Worm (Caenorhabditis elegans) whole organism, late embryonic: Measurements from ENCODE around the gene mth-2.

ENCODE experiments used
- C08G9.2 ChIP-seq: sonication (generic microtip); optimal IDR thresholded peaks from 2 replicates; lab custom pipeline; 2016; ENCODE audit warnings: mild to moderate bottlenecking, missing genetic modification characterization, moderate library complexity, missing compliant biosample characterization
- C38D4.7 ChIP-seq: fragments of 200-800 bp; sonication (Bioruptor generic); optimal IDR thresholded peaks from 2 replicates; lab custom pipeline; 2018; ENCODE audit warnings: mild to moderate bottlenecking, missing genetic modification characterization, moderate library complexity, missing compliant biosample characterization
- K02D7.2 ChIP-seq: sonication (generic microtip); optimal IDR thresholded peaks from 2 replicates; lab custom pipeline; 2017; ENCODE audit warnings: mild to moderate bottlenecking, missing genetic modification characterization, missing compliant biosample characterization
- T23F11.4 ChIP-seq: fragments of 200-800 bp; sonication (Bioruptor generic); optimal IDR thresholded peaks from 2 replicates; lab custom pipeline; 2018; ENCODE audit warnings: mild to moderate bottlenecking, missing genetic modification characterization, missing compliant biosample characterization
- Y22D7AL.16 ChIP-seq: sonication (generic microtip); optimal IDR thresholded peaks from 2 replicates; lab custom pipeline; 2016; ENCODE audit warnings: missing genetic modification characterization, missing compliant biosample characterization
- ahr-1 ChIP-seq: sonication (generic microtip); optimal IDR thresholded peaks from 2 replicates; lab custom pipeline; 2016; ENCODE audit warnings: missing genetic modification characterization, missing compliant biosample characterization
- ama-1 ChIP-seq: fragments of 150-350 bp; optimal IDR thresholded peaks from 2 replicates; lab custom pipeline; 2014
- ceh-14 ChIP-seq: sonication (generic microtip); optimal IDR thresholded peaks from 2 replicates; lab custom pipeline; 2016; ENCODE audit warnings: missing genotype, missing genetic modification characterization, missing compliant biosample characterization
- ceh-19 ChIP-seq: fragments of 200-800 bp; sonication (Bioruptor generic); optimal IDR thresholded peaks from 2 replicates; lab custom pipeline; 2018; ENCODE audit warnings: mild to moderate bottlenecking, missing genetic modification characterization, missing compliant biosample characterization
- ceh-2 ChIP-seq: sonication (generic microtip); optimal IDR thresholded peaks from 2 replicates; lab custom pipeline; 2016; ENCODE audit warnings: missing genotype, missing genetic modification characterization, missing compliant biosample characterization
- ceh-22 ChIP-seq: sonication (generic microtip); optimal IDR thresholded peaks from 2 replicates; lab custom pipeline; 2017; ENCODE audit warnings: missing biosample characterization, missing genetic modification characterization
- ceh-30 ChIP-seq: fragments of 150-350 bp; optimal IDR thresholded peaks from 2 replicates; lab custom pipeline; 2014; ENCODE audit warnings: missing biosample characterization, missing genetic modification characterization
- ceh-48 ChIP-seq: sonication (generic microtip); optimal IDR thresholded peaks from 2 replicates; lab custom pipeline; 2016; ENCODE audit warnings: missing genetic modification characterization, inconsistent platforms, missing compliant biosample characterization
- dve-1 ChIP-seq: sonication (generic microtip); optimal IDR thresholded peaks from 2 replicates; lab custom pipeline; 2017; ENCODE audit warnings: antibody characterized with exemption, mild to moderate bottlenecking, missing genetic modification characterization, missing compliant biosample characterization
- elt-2 ChIP-seq: sonication (generic microtip); optimal IDR thresholded peaks from 2 replicates; lab custom pipeline; 2016; ENCODE audit warnings: missing genetic modification reagents, missing genetic modification characterization, missing compliant biosample characterization
- elt-4 ChIP-seq: sonication (generic microtip); optimal IDR thresholded peaks from 2 replicates; lab custom pipeline; 2016; ENCODE audit warnings: missing genetic modification characterization, missing compliant biosample characterization
- eyg-1 ChIP-seq: sonication (generic microtip); optimal IDR thresholded peaks from 2 replicates; lab custom pipeline; 2016; ENCODE audit warnings: missing genotype, missing genetic modification characterization, missing compliant biosample characterization
- gmeb-2 ChIP-seq: sonication (generic microtip); optimal IDR thresholded peaks from 2 replicates; lab custom pipeline; 2016; ENCODE audit warnings: missing genetic modification characterization, inconsistent platforms, missing compliant biosample characterization
- hlh-13 ChIP-seq: fragments of 200-800 bp; sonication (Bioruptor generic); optimal IDR thresholded peaks from 2 replicates; lab custom pipeline; 2018; ENCODE audit warnings: mild to moderate bottlenecking, missing genetic modification characterization, missing compliant biosample characterization
- hlh-15 ChIP-seq: sonication (generic microtip); optimal IDR thresholded peaks from 2 replicates; lab custom pipeline; 2016; ENCODE audit warnings: missing genetic modification characterization, missing compliant biosample characterization
- hlh-30 ChIP-seq: sonication (generic microtip); optimal IDR thresholded peaks from 2 replicates; lab custom pipeline; 2017; ENCODE audit warnings: antibody characterized with exemption, missing genetic modification characterization, missing compliant biosample characterization; ENCODE audit not compliant: insufficient read depth
- nhr-11 ChIP-seq: fragments of 150-350 bp; optimal IDR thresholded peaks from 2 replicates; lab custom pipeline; 2014; ENCODE audit warnings: missing biosample characterization, missing genetic modification characterization
- nhr-232 ChIP-seq: sonication (generic microtip); optimal IDR thresholded peaks from 2 replicates; lab custom pipeline; 2016; ENCODE audit warnings: missing genetic modification characterization, missing compliant biosample characterization
- pag-3 ChIP-seq: sonication (generic microtip); optimal IDR thresholded peaks from 2 replicates; lab custom pipeline; 2016; ENCODE audit warnings: missing compliant biosample characterization, missing genetic modification characterization, borderline replicate concordance
- pat-9 ChIP-seq: fragments of 200-800 bp; sonication (Bioruptor generic); optimal IDR thresholded peaks from 2 replicates; lab custom pipeline; 2018; ENCODE audit warnings: mild to moderate bottlenecking, missing genetic modification characterization, moderate library complexity, missing compliant biosample characterization
- pax-1 ChIP-seq: fragments of 150-350 bp; optimal IDR thresholded peaks from 2 replicates; lab custom pipeline; 2014; ENCODE audit warnings: missing biosample characterization, missing genetic modification characterization
- pha-2 ChIP-seq: sonication (generic microtip); optimal IDR thresholded peaks from 2 replicates; lab custom pipeline; 2017; ENCODE audit warnings: mild to moderate bottlenecking, missing genetic modification characterization, missing compliant biosample characterization
- pros-1 ChIP-seq: fragments of 150-350 bp; optimal IDR thresholded peaks from 2 replicates; lab custom pipeline; 2014; ENCODE audit warnings: missing biosample characterization, missing genetic modification reagents, missing genetic modification characterization
- ref-2 ChIP-seq: sonication (generic microtip); optimal IDR thresholded peaks from 2 replicates; lab custom pipeline; 2016; ENCODE audit warnings: missing genetic modification characterization, missing compliant biosample characterization
- sox-4 ChIP-seq: sonication (generic microtip); optimal IDR thresholded peaks from 2 replicates; lab custom pipeline; 2017; ENCODE audit warnings: mild to moderate bottlenecking, missing genetic modification characterization, inconsistent platforms, missing compliant biosample characterization
- syd-9 ChIP-seq: sonication (generic microtip); optimal IDR thresholded peaks from 2 replicates; lab custom pipeline; 2016; ENCODE audit warnings: mild to moderate bottlenecking, missing genetic modification characterization, moderate library complexity, missing compliant biosample characterization
- tbx-2 ChIP-seq: sonication (generic microtip); optimal IDR thresholded peaks from 2 replicates; lab custom pipeline; 2016; ENCODE audit warnings: missing genetic modification characterization, missing compliant biosample characterization
- tbx-7 ChIP-seq: sonication (generic microtip); optimal IDR thresholded peaks from 2 replicates; lab custom pipeline; 2016; ENCODE audit warnings: missing genotype, missing genetic modification characterization, missing compliant biosample characterization
- zip-5 ChIP-seq: sonication (generic microtip); optimal IDR thresholded peaks from 2 replicates; lab custom pipeline; 2016; ENCODE audit warnings: missing genetic modification characterization, missing compliant biosample characterization
- ztf-16 ChIP-seq: sonication (generic microtip); optimal IDR thresholded peaks from 2 replicates; lab custom pipeline; 2017; ENCODE audit warnings: missing genetic modification characterization, missing compliant biosample characterization

The mth-2 gene

DNA sequence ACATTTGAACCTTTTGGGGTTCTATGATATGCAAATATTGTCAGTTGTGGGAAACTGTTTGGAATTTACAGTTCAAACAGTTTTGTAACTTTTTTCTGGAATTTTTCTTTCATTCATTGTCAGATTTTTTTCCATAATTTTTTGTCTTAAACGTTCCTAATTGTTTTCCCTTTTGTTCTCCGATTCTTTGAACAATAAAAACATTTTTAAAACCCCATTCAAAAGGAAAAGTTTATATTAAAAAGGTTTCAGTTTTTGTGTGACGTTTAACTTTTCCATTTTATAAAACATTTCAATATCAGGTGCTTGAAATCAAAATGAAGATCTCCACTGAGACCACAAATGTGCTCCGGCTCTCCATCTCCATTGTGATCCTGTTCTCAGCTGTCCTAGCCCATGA lies 24.9 kb upstream of the mth-2 start, which contains the start of gene F31D5.1:
Gene F31D5.1 (plus strand): TSS at position 301 of the 400 bp plus-strand sequence.
- no peak for TF ChIP-seq C38D4.7 (GFP tag; lab: Kevin White, UChicago)
- TF ChIP-seq Y22D7AL.16 (tag; lab: Kevin White, UChicago) = no peak
- TF ChIP-seq pha-2 (tag; lab: Kevin White, UChicago) = no peak
- TF ChIP-seq pat-9 (tag; lab: Kevin White, UChicago) = no peak
- no peak for TF ChIP-seq ztf-16 (tag; lab: Kevin White, UChicago)
- no peak for TF ChIP-seq pag-3 (tag; lab: Kevin White, UChicago)
- TF ChIP-seq hlh-13 = no peak
- TF ChIP-seq hlh-15 (tag; lab: Kevin White, UChicago) = no peak
- TF ChIP-seq elt-4 (tag; lab: Kevin White, UChicago) = no peak

DNA sequence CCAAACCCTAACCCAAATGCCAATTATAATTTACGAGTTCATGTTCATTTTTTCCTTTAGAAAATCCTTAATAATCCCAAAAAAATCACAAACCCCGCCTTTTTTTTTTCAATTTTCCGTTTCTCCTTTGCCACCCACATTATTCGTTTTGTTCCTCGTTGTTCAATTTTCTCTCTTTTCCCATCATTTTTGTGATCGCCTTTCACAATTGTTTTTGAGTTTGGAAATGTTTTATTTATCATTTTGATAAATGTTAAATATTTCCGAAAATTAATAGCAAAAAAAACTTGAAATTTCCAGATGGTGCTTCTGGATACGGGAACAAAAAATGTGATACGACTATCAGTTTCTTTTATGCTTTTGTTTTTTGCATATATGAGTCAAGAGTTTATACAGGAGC lies 21.2 kb upstream of the mth-2 start, which contains the start of gene F31D5.2:
Gene F31D5.2 (plus strand): TSS at position 301 of the 400 bp plus-strand sequence.
- TF ChIP-seq tbx-2 (tag; lab: Kevin White, UChicago) (no peak), pax-1 (tag; lab: Kevin White, UChicago) (no peak), dve-1 (tag; lab: Kevin White, UChicago) (no peak), elt-2 (tag; lab: Kevin White, UChicago) (no peak), pros-1 (tag; lab: Kevin White, UChicago) (no peak), zip-5 (no peak), ceh-30 (tag; lab: Kevin White, UChicago) (no peak), hlh-30 (tag; lab: Kevin White, UChicago) (no peak), eyg-1 (tag; lab: Kevin White, UChicago) (no peak), gmeb-2 (tag; lab: Kevin White, UChicago) (no peak), ama-1 (lab: Kevin White, UChicago) (no peak), pat-9 (tag; lab: Kevin White, UChicago) (no peak), ceh-22 (no peak), ceh-19 (GFP tag; lab: Kevin White, UChicago) (no peak), T23F11.4 (GFP tag; lab: Kevin White, UChicago) (no peak), C08G9.2 (tag; lab: Kevin White, UChicago) (no peak), nhr-11 (tag; lab: Kevin White, UChicago) (no peak), ceh-14 (tag; lab: Kevin White, UChicago) (no peak), ceh-48 (tag; lab: Kevin White, UChicago) (no peak)
- TF ChIP-seq, all 69 proteins: peak for 0

DNA sequence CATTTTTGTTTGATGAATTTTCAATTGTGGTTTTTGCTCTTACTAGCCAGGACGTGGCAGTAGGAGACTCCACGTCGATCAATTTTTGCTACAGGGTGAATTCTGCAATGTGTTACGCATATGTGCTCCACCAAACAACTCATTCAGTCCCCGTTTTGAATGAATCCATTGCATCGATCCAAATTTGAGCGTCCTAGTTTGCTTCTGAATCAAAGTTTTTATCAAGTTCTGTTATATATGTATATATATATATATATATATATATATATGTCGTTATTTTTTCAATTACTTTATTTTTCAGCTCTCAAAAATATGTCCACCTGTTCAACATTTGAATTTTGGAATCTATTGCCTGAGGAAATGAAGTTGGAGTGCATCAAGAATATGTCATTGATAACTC lies 17.0 kb upstream of the mth-2 start, which contains the start of gene F31D5.7:
Gene F31D5.7 (plus strand): TSS at position 301 of the 400 bp plus-strand sequence.
- TF ChIP-seq syd-9 (tag; lab: Kevin White, UChicago) (no peak), Y22D7AL.16 (tag; lab: Kevin White, UChicago) (no peak), ceh-30 (tag; lab: Kevin White, UChicago) (no peak), ahr-1 (tag; lab: Kevin White, UChicago) (no peak), ref-2 (no peak)
- TF ChIP-seq, all 69 proteins: peak for 0

DNA sequence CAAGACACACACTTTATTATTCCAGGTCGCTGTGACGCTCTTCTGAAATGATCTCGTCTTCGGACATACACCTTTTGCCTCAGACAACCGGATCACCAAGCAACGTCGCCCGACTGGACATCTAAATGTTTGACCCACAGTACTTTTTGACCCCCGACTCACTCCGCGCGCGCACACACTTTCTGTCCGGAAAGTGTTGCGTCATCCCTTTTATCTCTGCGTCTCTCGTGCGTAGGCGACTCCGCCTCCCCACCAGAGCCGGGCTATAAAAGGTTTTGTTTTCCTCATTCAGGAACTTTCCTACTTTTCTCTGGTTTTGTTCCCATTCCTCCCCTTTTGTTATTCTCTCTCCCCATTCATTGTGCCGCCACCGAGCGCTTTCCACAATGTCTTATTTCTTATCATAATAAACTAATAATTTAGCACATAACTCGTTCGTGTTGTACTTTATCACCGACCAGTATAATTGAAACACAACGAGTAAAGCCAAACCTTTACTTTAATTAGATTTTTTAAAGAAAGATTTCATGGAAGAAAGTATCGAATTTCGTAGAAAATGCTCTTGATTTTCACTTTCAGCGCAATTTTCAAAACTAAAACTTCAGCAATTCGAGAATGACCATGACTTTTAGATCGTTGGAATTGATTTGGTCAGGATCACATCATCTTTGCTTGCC lies 15.1 kb upstream of the mth-2 start, which contains the start of gene F31D5.6:
Gene F31D5.6 (plus strand): TSS at position 627 of the 677 bp plus-strand sequence.
- TF ChIP-seq sox-4 (no peak), C08G9.2 (tag; lab: Kevin White, UChicago) (no peak), ceh-2 (tag; lab: Kevin White, UChicago) (no peak)

DNA sequence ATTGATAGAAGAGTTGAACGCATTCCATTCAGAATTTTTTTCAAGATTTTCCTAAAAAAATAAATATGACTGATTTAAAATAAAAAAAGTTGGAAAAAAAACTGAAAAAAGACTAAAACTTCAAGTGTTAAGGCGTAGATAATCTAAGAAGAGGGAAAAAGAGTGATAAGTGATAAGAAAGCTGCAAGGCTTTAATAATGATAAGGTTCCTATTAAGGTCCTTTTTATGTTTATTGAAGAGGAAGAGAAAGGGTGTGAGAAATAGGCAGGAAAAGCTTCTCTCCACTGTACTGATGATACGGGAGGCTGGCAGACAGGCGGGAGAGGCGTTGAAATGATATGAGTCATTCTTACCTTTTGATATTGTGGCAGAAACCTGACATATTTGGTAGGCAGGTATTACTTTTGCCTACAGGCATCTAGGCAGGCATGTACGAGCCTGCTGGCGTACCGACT lies 9.6 kb upstream of the mth-2 start, which contains the start of gene mth-1:
Gene mth-1 (minus strand): TSS at position 51 of the 456 bp plus-strand sequence.
- TF ChIP-seq K02D7.2 (no peak), tbx-7 (tag; lab: Kevin White, UChicago) (no peak), ceh-14 (tag; lab: Kevin White, UChicago) (no peak), nhr-232 (tag; lab: Kevin White, UChicago) (no peak), dve-1 (tag; lab: Kevin White, UChicago) (no peak), gmeb-2 (tag; lab: Kevin White, UChicago) (no peak)
